Fruit fly (Drosophila melanogaster): Measurements from ENCODE around the gene CG12698.

- no peak for TF ChIP-seq Eip93F (GFP tag; optimal IDR thresholded peaks at IDR 0.05)
- TF ChIP-seq CG8319 (GFP tag; optimal IDR thresholded peaks at IDR 0.05) = no peak
- no peak for TF ChIP-seq Gug (GFP tag; IDR thresholded peaks at IDR 0.05)
- TF ChIP-seq Ets21C (GFP tag; optimal IDR thresholded peaks at IDR 0.05) = no peak
- TF ChIP-seq CG16779 (tag; optimal IDR thresholded peaks at IDR 0.05) = no peak
- no peak for TF ChIP-seq CG32006 (GFP tag; optimal IDR thresholded peaks at IDR 0.05)
Measured at dm6 chrX:16008814-16009213, 2.9 kb downstream of the CG12698 start, which contains the start of gene Muc14A.
